Worm (Caenorhabditis elegans) whole organism, L4/young adult: ENCODE data around the gene F08D12.2.

Experiments used
- W03F9.2 ChIP-seq: fragments of 150-350 bp; optimal IDR thresholded peaks from 2 replicates; lab custom pipeline; 2014; ENCODE audit warnings: missing biosample characterization, missing genetic modification characterization
- dao-5 ChIP-seq: sonication (generic microtip); optimal IDR thresholded peaks from 2 replicates; lab custom pipeline; 2016; ENCODE audit warnings: missing genotype, missing genetic modification characterization, moderate library complexity, missing compliant biosample characterization
- him-1 ChIP-seq: sonication (generic microtip); optimal IDR thresholded peaks from 2 replicates; lab custom pipeline; 2016; ENCODE audit warnings: missing genotype, missing genetic modification reagents, missing genetic modification characterization, missing compliant biosample characterization

DNA sequence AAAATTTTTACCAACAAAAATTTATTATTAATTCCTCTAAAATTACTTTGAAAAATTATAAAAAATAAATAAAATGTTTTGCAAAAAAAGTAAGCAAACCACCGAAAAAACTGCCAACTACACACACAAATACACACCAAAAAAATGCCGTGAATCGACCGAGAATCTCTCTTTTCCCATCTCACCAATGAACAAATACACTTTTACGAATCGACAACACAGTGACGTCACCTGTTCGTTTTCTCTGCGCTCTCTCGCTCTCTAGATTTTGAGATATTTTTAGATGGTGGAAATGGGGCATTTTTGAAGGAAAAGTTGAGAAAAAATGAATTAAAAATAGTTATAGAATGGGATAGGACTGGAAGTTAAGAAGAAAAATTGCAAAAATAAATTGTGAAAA lies 50.6 kb downstream of the F08D12.2 start:
- TF ChIP-seq him-1 (no peak), W03F9.2 (tag; lab: Kevin White, UChicago) (no peak), dao-5 (no peak)
